Fruit fly (Drosophila melanogaster) Kc167 (cell line): ENCODE data around the gene CG17177.

Experiments
- Myc ChIP-seq: fragments of >200 bp; optimal IDR thresholded peaks from 2 replicates; lab custom pipeline; 2017; ENCODE audit warnings: missing external identifiers
- Sin3A ChIP-seq: fragments of >200 bp; optimal IDR thresholded peaks from 2 replicates; lab custom pipeline; 2018; ENCODE audit warnings: missing external identifiers
- h ChIP-seq: fragments of >200 bp; optimal IDR thresholded peaks from 3 replicates; lab custom pipeline; 2018; ENCODE audit warnings: missing external identifiers
- insv ChIP-seq: fragments of >200 bp; optimal IDR thresholded peaks from 3 replicates; lab custom pipeline; 2018; ENCODE audit warnings: missing external identifiers
- psq ChIP-seq: fragments of >200 bp; optimal IDR thresholded peaks from 2 replicates; lab custom pipeline; 2017; ENCODE audit warnings: missing external identifiers
- ttk ChIP-seq: sonication (Bioruptor generic); optimal IDR thresholded peaks from 2 replicates; lab custom pipeline; 2017; ENCODE audit warnings: missing external identifiers

dm6 chr3L:14708053-14708452, 6.6 kb upstream of the CG17177 start:
- TF ChIP-seq h (no peak), Sin3A (lab: Kevin White, UChicago) (no peak), psq (no peak), Myc (lab: Kevin White, UChicago) (no peak), insv (no peak), ttk (no peak)
